Fruit fly (Drosophila melanogaster) whole organism, pupa: ENCODE results near the gene gcm.

Experiments
- CG13204 ChIP-seq: fragments of 200-800 bp; sonication (Bioruptor generic); optimal IDR thresholded peaks from 2 replicates; lab custom pipeline; 2018; ENCODE audit warnings: missing biosample characterization, mild to moderate bottlenecking, missing genetic modification characterization, moderate library complexity
- CG4496 ChIP-seq: fragments of 200-800 bp; sonication (Bioruptor generic); IDR thresholded peaks from 3 replicates; pipeline ENCODE4 v1.3.6; 2022; ENCODE audit warnings: missing biosample characterization, missing genetic modification characterization
- EcR ChIP-seq: fragments of 200-800 bp; sonication (Bioruptor generic); optimal IDR thresholded peaks from 3 replicates; lab custom pipeline; 2019; ENCODE audit warnings: missing biosample characterization, missing genetic modification characterization, mild to moderate bottlenecking, moderate library complexity, missing genetic modification reagents
- Ets98B ChIP-seq: fragments of 200-800 bp; sonication (Bioruptor generic); IDR thresholded peaks from 2 replicates; pipeline ENCODE4 v1.3.6; 2022; ENCODE audit warnings: missing biosample characterization, missing genetic modification characterization
- Pif1A ChIP-seq: fragments of 200-800 bp; sonication (Bioruptor generic); optimal IDR thresholded peaks from 3 replicates; lab custom pipeline; 2016; ENCODE audit warnings: missing biosample characterization, missing genetic modification characterization

DNA sequence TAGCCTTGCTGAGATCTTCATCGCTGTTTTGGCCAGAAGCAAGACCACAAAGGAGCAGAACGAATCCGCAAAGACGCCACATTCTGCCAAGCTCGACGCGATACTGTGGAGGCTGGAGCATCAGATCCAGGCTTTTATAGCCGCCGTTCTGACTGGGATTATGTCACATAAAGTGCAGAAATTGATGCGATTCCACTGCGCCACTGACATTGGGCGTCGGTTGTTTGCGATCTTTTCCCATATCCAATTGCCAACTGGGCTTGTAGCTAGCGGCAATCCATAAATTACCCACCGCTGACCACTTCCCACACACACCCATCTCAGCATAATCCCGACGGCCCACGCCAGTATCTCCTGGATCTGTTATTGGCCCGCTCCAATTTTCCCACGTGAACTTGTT is 19.2 kb upstream of the gcm start, which contains the start of gene CG4382:
- no peak for TF ChIP-seq Pif1A (GFP tag; lab: Kevin White, UChicago)
- no peak for TF ChIP-seq CG4496 (GFP tag; lab: Robert Waterston, UW)
- no peak for TF ChIP-seq Ets98B (GFP tag; lab: Robert Waterston, UW)
- no peak for TF ChIP-seq EcR (GFP tag; lab: Kevin White, UChicago)
- TF ChIP-seq CG13204 (GFP tag; lab: Kevin White, UChicago), result no peak
